Worm (Caenorhabditis elegans) whole organism, L2 larva: ENCODE measurements around the gene ctr-9.

Source experiments
- ceh-82 ChIP-seq: fragments of 150-350 bp; optimal IDR thresholded peaks from 2 replicates; lab custom pipeline; 2014; ENCODE audit warnings: missing biosample characterization, missing genetic modification characterization
- elt-3 ChIP-seq: sonication (generic microtip); optimal IDR thresholded peaks from 2 replicates; lab custom pipeline; 2017; ENCODE audit warnings: missing biosample characterization, missing genetic modification characterization
- mdl-1 ChIP-seq, 2 experiments: fragments of 150-350 bp in 1 of 2; sonication (generic microtip) in 1 of 2; optimal IDR thresholded peaks; 2 replicates each; lab custom pipeline; 2017; ENCODE audit warnings: missing biosample characterization in 2 of 2, missing genetic modification characterization in 2 of 2
- nhr-12 ChIP-seq: fragments of 150-350 bp; optimal IDR thresholded peaks from 2 replicates; lab custom pipeline; 2014; ENCODE audit warnings: missing biosample characterization, missing genetic modification characterization
- nhr-6 ChIP-seq: fragments of 150-350 bp; optimal IDR thresholded peaks from 2 replicates; lab custom pipeline; 2014; ENCODE audit warnings: missing biosample characterization, missing genetic modification characterization
- nhr-77 ChIP-seq: fragments of 150-350 bp; optimal IDR thresholded peaks from 2 replicates; lab custom pipeline; 2014; ENCODE audit warnings: missing biosample characterization, missing genetic modification characterization
- unc-55 ChIP-seq: fragments of 150-350 bp; sonication (generic microtip); optimal IDR thresholded peaks from 3 replicates; lab custom pipeline; 2014; ENCODE audit warnings: missing biosample characterization, missing genetic modification reagents, missing genetic modification characterization
- unc-62 ChIP-seq: fragments of 150-350 bp; optimal IDR thresholded peaks from 2 replicates; lab custom pipeline; 2014; ENCODE audit warnings: missing biosample characterization, missing genetic modification reagents, missing genetic modification characterization
- zag-1 ChIP-seq: fragments of 150-350 bp; optimal IDR thresholded peaks from 2 replicates; lab custom pipeline; 2014; ENCODE audit warnings: missing biosample characterization, missing genetic modification characterization

- TF ChIP-seq zag-1 (no peak), unc-55 (no peak), nhr-12 (no peak), ceh-82 (tag; lab: Kevin White, UChicago) (no peak), unc-62 (no peak), elt-3 (tag; lab: Kevin White, UChicago) (no peak), nhr-77 (tag; lab: Kevin White, UChicago) (no peak), mdl-1 (tag; optimal IDR thresholded peaks at IDR 0.05; lab: Kevin White, UChicago) (no peak), nhr-6 (tag; lab: Kevin White, UChicago) (no peak)
These were observed 18.7 kb upstream of the ctr-9 start for ce11 chrIII:9472464-9472863.
